Fruit fly (Drosophila melanogaster) whole organism, embryonic: ENCODE data around the gene Tusp.

Source experiments
- Antp ChIP-seq: fragments of 200-800 bp; sonication (Bioruptor generic); optimal IDR thresholded peaks from 3 replicates; lab custom pipeline; 2016; ENCODE audit warnings: missing biosample characterization, missing genetic modification characterization
- Atf3 ChIP-seq: fragments of 200-800 bp; sonication (Bioruptor generic); optimal IDR thresholded peaks from 3 replicates; lab custom pipeline; 2016; ENCODE audit warnings: missing biosample characterization, missing genetic modification characterization
- BtbVII ChIP-seq: fragments of 200-800 bp; sonication (Bioruptor generic); optimal IDR thresholded peaks from 3 replicates; lab custom pipeline; 2017; ENCODE audit warnings: missing biosample characterization, mild to moderate bottlenecking, missing genetic modification characterization
- CG10267 ChIP-seq: fragments of 200-800 bp; sonication (Bioruptor generic); optimal IDR thresholded peaks from 2 replicates; lab custom pipeline; 2018; ENCODE audit warnings: missing biosample characterization, mild to moderate bottlenecking, missing genetic modification characterization, moderate library complexity
- CG10462 ChIP-seq: fragments of 200-800 bp; sonication (Bioruptor generic); optimal IDR thresholded peaks from 2 replicates; lab custom pipeline; 2016; ENCODE audit warnings: missing biosample characterization, missing genetic modification characterization
- CG10654 ChIP-seq: fragments of 200-800 bp; sonication (Bioruptor generic); optimal IDR thresholded peaks from 2 replicates; lab custom pipeline; 2016; ENCODE audit warnings: missing biosample characterization, missing genetic modification characterization
- CG12942 ChIP-seq: fragments of 200-800 bp; sonication (Bioruptor generic); optimal IDR thresholded peaks from 3 replicates; lab custom pipeline; 2016; ENCODE audit warnings: missing biosample characterization, missing genetic modification characterization
- CG13123 ChIP-seq: fragments of 200-800 bp; sonication (Bioruptor generic); optimal IDR thresholded peaks from 2 replicates; lab custom pipeline; 2016; ENCODE audit warnings: missing biosample characterization, missing genetic modification characterization
- CG14441 ChIP-seq: fragments of 200-800 bp; sonication (Bioruptor generic); IDR thresholded peaks from 2 replicates; pipeline ENCODE4 v1.3.6; 2022; ENCODE audit warnings: missing biosample characterization, missing genetic modification characterization
- CG14860 ChIP-seq: fragments of 200-800 bp; sonication (Bioruptor generic); IDR thresholded peaks from 3 replicates; pipeline ENCODE4 v1.3.6; 2022; ENCODE audit warnings: missing biosample characterization, missing genetic modification characterization; ENCODE audit not compliant: partially characterized antibody
- CG15269 ChIP-seq: fragments of 200-800 bp; sonication (Bioruptor generic); optimal IDR thresholded peaks from 2 replicates; lab custom pipeline; 2018; ENCODE audit warnings: missing biosample characterization, mild to moderate bottlenecking, missing genetic modification characterization, moderate library complexity
- CG17359 ChIP-seq: fragments of 200-800 bp; sonication (Bioruptor generic); optimal IDR thresholded peaks from 3 replicates; lab custom pipeline; 2018; ENCODE audit warnings: missing biosample characterization, mild to moderate bottlenecking, missing genetic modification characterization, moderate library complexity
- CG17912 ChIP-seq: fragments of 200-800 bp; sonication (Bioruptor generic); optimal IDR thresholded peaks from 2 replicates; lab custom pipeline; 2018; ENCODE audit warnings: missing biosample characterization, mild to moderate bottlenecking, missing genetic modification characterization
- CG18011 ChIP-seq: fragments of 200-800 bp; sonication (Bioruptor generic); optimal IDR thresholded peaks from 2 replicates; lab custom pipeline; 2017; ENCODE audit warnings: missing biosample characterization, missing genetic modification characterization, mild to moderate bottlenecking, moderate library complexity, missing genotype
- CG1832 ChIP-seq: fragments of 200-800 bp; sonication (Bioruptor generic); optimal IDR thresholded peaks from 2 replicates; lab custom pipeline; 2017; ENCODE audit warnings: missing biosample characterization, mild to moderate bottlenecking, missing genetic modification characterization, inconsistent platforms
- CG18764 ChIP-seq: fragments of 200-800 bp; sonication (Bioruptor generic); optimal IDR thresholded peaks from 3 replicates; lab custom pipeline; 2016; ENCODE audit warnings: missing biosample characterization, missing genetic modification characterization
- CG34422 ChIP-seq: fragments of 200-800 bp; sonication (Bioruptor generic); IDR thresholded peaks from 3 replicates; pipeline ENCODE4 v1.3.6; 2022; ENCODE audit warnings: missing biosample characterization, missing genetic modification characterization
- CG4282 ChIP-seq: fragments of 200-800 bp; sonication (Bioruptor generic); optimal IDR thresholded peaks from 2 replicates; lab custom pipeline; 2016; ENCODE audit warnings: missing biosample characterization, missing genetic modification characterization
- CG5245 ChIP-seq: fragments of 200-800 bp; sonication (Bioruptor generic); optimal IDR thresholded peaks from 3 replicates; lab custom pipeline; 2016; ENCODE audit warnings: missing biosample characterization, missing genetic modification characterization
- CG6272 ChIP-seq: fragments of 200-800 bp; sonication (Bioruptor generic); IDR thresholded peaks from 2 replicates; pipeline ENCODE4 v1.3.6; 2022; ENCODE audit warnings: missing biosample characterization, missing genetic modification characterization
- CG7271 ChIP-seq: fragments of 200-800 bp; sonication (Bioruptor generic); optimal IDR thresholded peaks from 2 replicates; lab custom pipeline; 2018; ENCODE audit warnings: missing biosample characterization, mild to moderate bottlenecking, missing genetic modification characterization, moderate library complexity
- CG7372 ChIP-seq: fragments of 200-800 bp; sonication (Bioruptor generic); IDR thresholded peaks from 2 replicates; pipeline ENCODE4 v1.3.6; 2022; ENCODE audit warnings: missing biosample characterization, missing genetic modification characterization
- CG7786 ChIP-seq: fragments of 200-800 bp; sonication (Bioruptor generic); optimal IDR thresholded peaks from 2 replicates; lab custom pipeline; 2016; ENCODE audit warnings: missing biosample characterization, missing genetic modification characterization
- CG9817 ChIP-seq: fragments of 200-800 bp; sonication (Bioruptor generic); optimal IDR thresholded peaks from 2 replicates; lab custom pipeline; 2018; ENCODE audit warnings: missing biosample characterization, mild to moderate bottlenecking, missing genetic modification characterization, moderate library complexity
- CG9876 ChIP-seq: fragments of 200-800 bp; sonication (Bioruptor generic); optimal IDR thresholded peaks from 2 replicates; lab custom pipeline; 2016; ENCODE audit warnings: missing biosample characterization, missing genetic modification characterization
- E2f1 ChIP-seq: fragments of 200-800 bp; sonication (Bioruptor generic); IDR thresholded peaks from 2 replicates; pipeline ENCODE4 v1.3.6; 2022; ENCODE audit warnings: missing biosample characterization, missing genetic modification characterization
- Ets65A ChIP-seq: fragments of 200-800 bp; sonication (Bioruptor generic); peaks from one replicate; lab custom pipeline; 2016; ENCODE audit warnings: missing biosample characterization, missing genetic modification characterization
- GATAe ChIP-seq: fragments of 200-800 bp; sonication (Bioruptor generic); conservative IDR thresholded peaks from 2 replicates; pipeline ENCODE4 v1.3.6; 2022; ENCODE audit warnings: missing biosample characterization, missing genetic modification characterization
- Gug ChIP-seq: fragments of 200-800 bp; sonication (Bioruptor generic); IDR thresholded peaks from 4 replicates; pipeline ENCODE4 v1.3.6; 2022; ENCODE audit warnings: missing biosample characterization, missing genetic modification characterization
- NC2β ChIP-seq: fragments of 200-800 bp; sonication (Bioruptor generic); optimal IDR thresholded peaks from 2 replicates; lab custom pipeline; 2016; ENCODE audit warnings: missing biosample characterization, missing genetic modification characterization
- Neu2 ChIP-seq: fragments of 200-800 bp; sonication (Bioruptor generic); optimal IDR thresholded peaks from 3 replicates; lab custom pipeline; 2016; ENCODE audit warnings: missing biosample characterization, missing genetic modification characterization, borderline replicate concordance
- NfI ChIP-seq: fragments of 200-800 bp; sonication (Bioruptor generic); optimal IDR thresholded peaks from 3 replicates; lab custom pipeline; 2018; ENCODE audit warnings: missing biosample characterization, mild to moderate bottlenecking, missing genetic modification characterization, moderate library complexity
- PHDP ChIP-seq: fragments of 200-800 bp; sonication (Bioruptor generic); optimal IDR thresholded peaks from 3 replicates; lab custom pipeline; 2018; ENCODE audit warnings: missing biosample characterization, mild to moderate bottlenecking, missing genetic modification characterization, moderate library complexity
- Ravus ChIP-seq: fragments of 200-800 bp; sonication (Bioruptor generic); IDR thresholded peaks from 2 replicates; pipeline ENCODE4 v1.3.6; 2022; ENCODE audit warnings: missing biosample characterization, missing genetic modification characterization
- Sin3A ChIP-seq: fragments of >200 bp; optimal IDR thresholded peaks from 2 replicates; lab custom pipeline; 2018
- cg ChIP-seq: fragments of 200-800 bp; sonication (Bioruptor generic); optimal IDR thresholded peaks from 3 replicates; lab custom pipeline; 2019; ENCODE audit warnings: missing biosample characterization, mild to moderate bottlenecking, missing genetic modification characterization, moderate library complexity
- chif ChIP-seq, 2 experiments: fragments of 200-800 bp; sonication (Bioruptor generic); optimal IDR thresholded peaks; 3 replicates each; lab custom pipeline; 2016; ENCODE audit warnings: missing biosample characterization in 2 of 2, missing genetic modification characterization in 2 of 2
- ems ChIP-seq: fragments of 200-800 bp; sonication (Bioruptor generic); optimal IDR thresholded peaks from 3 replicates; lab custom pipeline; 2016; ENCODE audit warnings: missing biosample characterization, missing genetic modification characterization
- eve ChIP-seq, 2 experiments: fragments of >200 bp; optimal IDR thresholded peaks; 2 replicates each; lab custom pipeline; 2017; ENCODE audit warnings: missing biosample characterization in 2 of 2, missing genetic modification characterization in 2 of 2
- ewg ChIP-seq: fragments of 200-800 bp; sonication (Bioruptor generic); optimal IDR thresholded peaks from 3 replicates; lab custom pipeline; 2017; ENCODE audit warnings: mild to moderate bottlenecking, missing biosample characterization, missing genetic modification reagents, missing genetic modification characterization
- gfzf ChIP-seq: fragments of 200-800 bp; sonication (Bioruptor generic); optimal IDR thresholded peaks from 2 replicates; lab custom pipeline; 2016; ENCODE audit warnings: missing biosample characterization, mild to moderate bottlenecking, missing genetic modification characterization, moderate library complexity
- lmd ChIP-seq: fragments of 200-800 bp; sonication (Bioruptor generic); IDR thresholded peaks from 2 replicates; pipeline ENCODE4 v1.3.6; 2022; ENCODE audit warnings: missing biosample characterization, missing genetic modification characterization
- lola ChIP-seq, 3 experiments: fragments of >200 bp in 2 of 3; fragments of 200-800 bp in 1 of 3; sonication (Bioruptor generic) in 1 of 3; optimal IDR thresholded peaks; 2 replicates each; lab custom pipeline; 2017 to 2019; ENCODE audit warnings: missing biosample characterization in 3 of 3, missing genetic modification characterization in 3 of 3, mild to moderate bottlenecking in 1 of 3, moderate library complexity in 1 of 3
- mam ChIP-seq: fragments of 200-800 bp; sonication (Bioruptor generic); optimal IDR thresholded peaks from 3 replicates; lab custom pipeline; 2016; ENCODE audit warnings: missing biosample characterization, missing genetic modification characterization
- oc ChIP-seq: fragments of 200-800 bp; sonication (Bioruptor generic); optimal IDR thresholded peaks from 2 replicates; lab custom pipeline; 2018; ENCODE audit warnings: missing biosample characterization, mild to moderate bottlenecking, missing genetic modification characterization, moderate library complexity
- otp ChIP-seq: fragments of 200-800 bp; sonication (Bioruptor generic); IDR thresholded peaks from 3 replicates; pipeline ENCODE4, ENCODE4 v1.3.6; 2022; ENCODE audit warnings: missing biosample characterization, missing genetic modification characterization
- phol ChIP-seq: fragments of 200-800 bp; sonication (Bioruptor generic); optimal IDR thresholded peaks from 3 replicates; lab custom pipeline; 2018; ENCODE audit warnings: missing biosample characterization, mild to moderate bottlenecking, missing genetic modification characterization, moderate library complexity
- row ChIP-seq: fragments of 200-800 bp; sonication (Bioruptor generic); IDR thresholded peaks from 3 replicates; pipeline ENCODE4 v1.3.6; 2022; ENCODE audit warnings: missing biosample characterization, missing genetic modification characterization
- sd ChIP-seq: fragments of 200-800 bp; sonication (Bioruptor generic); optimal IDR thresholded peaks from 3 replicates; lab custom pipeline; 2018; ENCODE audit warnings: missing biosample characterization, mild to moderate bottlenecking, missing genetic modification characterization, moderate library complexity
- sens-2 ChIP-seq: fragments of 200-800 bp; sonication (Bioruptor generic); IDR thresholded peaks from 2 replicates; pipeline ENCODE4 v1.3.6; 2022; ENCODE audit warnings: missing biosample characterization, missing genetic modification characterization
- vfl ChIP-seq: fragments of 200-800 bp; sonication (Bioruptor generic); optimal IDR thresholded peaks from 2 replicates; lab custom pipeline; 2016; ENCODE audit warnings: missing biosample characterization, missing genetic modification characterization

The Tusp gene

dm6 chr3R:27581890-27582487, 25.7 kb upstream of the Tusp start, which contains the start of gene wdb (continued):
- TF ChIP-seq Neu2 (GFP tag; lab: Kevin White, UChicago): no peak
- no peak for TF ChIP-seq BtbVII (GFP tag; lab: Kevin White, UChicago)
- no peak for TF ChIP-seq CG10462 (GFP tag; lab: Kevin White, UChicago)
- peak; percentile 96 for TF ChIP-seq Ets65A
- TF ChIP-seq E2f1 (GFP tag; lab: Robert Waterston, UW): no peak
- TF ChIP-seq ewg (GFP tag; lab: Kevin White, UChicago): no peak
- peak; percentile 62 for TF ChIP-seq NfI
- no peak for TF ChIP-seq sd (tag; lab: Kevin White, UChicago)
- TF ChIP-seq CG12942: peak; percentile 36
- peak; percentile 20 for TF ChIP-seq CG17359 (tag; lab: Kevin White, UChicago)
- TF ChIP-seq gfzf: peak; percentile 4
- TF ChIP-seq CG9876 (GFP tag; lab: Kevin White, UChicago): peak; percentile 32
- peak; percentile 57 for TF ChIP-seq ems (GFP tag; lab: Kevin White, UChicago)
- peak; percentile 33; the same call in 1 of the 2 replicates for TF ChIP-seq CG6272 (GFP tag; lab: Robert Waterston, UW)
- TF ChIP-seq CG7786 (GFP tag; lab: Kevin White, UChicago): peak; percentile 43
- peak; percentile 72 for TF ChIP-seq Gug
- peak; percentile 24 for TF ChIP-seq cg (GFP tag; lab: Kevin White, UChicago)
- no peak for TF ChIP-seq otp (GFP tag; lab: Robert Waterston, UW)
- TF ChIP-seq PHDP (tag; lab: Kevin White, UChicago): no peak
- TF ChIP-seq CG14441 (GFP tag; lab: Robert Waterston, UW): no peak
- TF ChIP-seq sens-2: no peak
- TF ChIP-seq CG15269: peak; percentile 65
- no peak for TF ChIP-seq lola (GFP tag; optimal IDR thresholded peaks at IDR 0.05; lab: Kevin White, UChicago)
- no peak for TF ChIP-seq CG4282 (GFP tag; lab: Kevin White, UChicago)
- TF ChIP-seq chif (GFP tag; optimal IDR thresholded peaks at IDR 0.05; lab: Kevin White, UChicago): peak; percentile 9 to 23
- TF ChIP-seq NC2β (GFP tag; lab: Kevin White, UChicago): no peak
- peak; percentile 52 for TF ChIP-seq vfl
- no peak for TF ChIP-seq oc (tag; lab: Kevin White, UChicago)
- no peak for TF ChIP-seq CG18764
- no peak for TF ChIP-seq GATAe (GFP tag; lab: Robert Waterston, UW)
- no peak for TF ChIP-seq CG34422 (GFP tag; lab: Robert Waterston, UW)
- peak; percentile 83 for TF ChIP-seq Atf3
- TF ChIP-seq CG14860: no peak
- TF ChIP-seq CG17912 (GFP tag; lab: Kevin White, UChicago): peak; percentile 14
- TF ChIP-seq CG1832 (GFP tag; lab: Kevin White, UChicago): no peak
- TF ChIP-seq eve (GFP tag; optimal IDR thresholded peaks at IDR 0.05; lab: Kevin White, UChicago): no peak
- no peak for TF ChIP-seq row (GFP tag; lab: Robert Waterston, UW)
- TF ChIP-seq CG5245 (GFP tag; lab: Kevin White, UChicago): peak; percentile 32
- peak; percentile 32 for TF ChIP-seq Sin3A (lab: Kevin White, UChicago)
- TF ChIP-seq mam (GFP tag; lab: Kevin White, UChicago): peak; percentile 78
- TF ChIP-seq CG10267 (tag; lab: Kevin White, UChicago): peak; percentile 86
- peak; percentile 100 for TF ChIP-seq phol (tag; lab: Kevin White, UChicago)
- TF ChIP-seq CG10654 (GFP tag; lab: Kevin White, UChicago): peak; percentile 25
- TF ChIP-seq Ravus (GFP tag; lab: Robert Waterston, UW): no peak
- no peak for TF ChIP-seq CG7271 (tag; lab: Kevin White, UChicago)
- peak; percentile 74 for TF ChIP-seq Antp (GFP tag; lab: Kevin White, UChicago)
- TF ChIP-seq CG13123 (GFP tag; lab: Kevin White, UChicago): no peak
- TF ChIP-seq lmd: no peak
- peak; percentile 60 for TF ChIP-seq CG9817 (tag; lab: Kevin White, UChicago)
- no peak for TF ChIP-seq CG7372 (GFP tag; lab: Robert Waterston, UW)
- no peak for TF ChIP-seq CG18011 (GFP tag; lab: Kevin White, UChicago)
